Fruit fly (Drosophila melanogaster) whole organism, embryonic: ENCODE results near the gene yellow-f2.
A peak's percentile ranks its signal among the peaks of the same experiment; 100 is the strongest.

Experiments
- ATbp ChIP-seq: fragments of 200-800 bp; sonication (Bioruptor generic); optimal IDR thresholded peaks from 2 replicates; lab custom pipeline; 2017; ENCODE audit warnings: missing biosample characterization, mild to moderate bottlenecking, missing genetic modification characterization, missing genetic modification reagents
- B-H1 ChIP-seq: fragments of 200-800 bp; sonication (Bioruptor generic); IDR thresholded peaks from 3 replicates; pipeline ENCODE4 v1.3.6; 2022; ENCODE audit warnings: missing biosample characterization, missing genetic modification characterization
- CG10267 ChIP-seq: fragments of 200-800 bp; sonication (Bioruptor generic); optimal IDR thresholded peaks from 2 replicates; lab custom pipeline; 2018; ENCODE audit warnings: missing biosample characterization, mild to moderate bottlenecking, missing genetic modification characterization, moderate library complexity
- CG10654 ChIP-seq: fragments of 200-800 bp; sonication (Bioruptor generic); optimal IDR thresholded peaks from 2 replicates; lab custom pipeline; 2016; ENCODE audit warnings: missing biosample characterization, missing genetic modification characterization
- CG11085 ChIP-seq: fragments of 200-800 bp; sonication (Bioruptor generic); IDR thresholded peaks from 2 replicates; pipeline ENCODE4 v1.3.6; 2022; ENCODE audit warnings: missing biosample characterization, missing genetic modification characterization
- CG11398 ChIP-seq: fragments of 200-800 bp; sonication (Bioruptor generic); optimal IDR thresholded peaks from 2 replicates; lab custom pipeline; 2016; ENCODE audit warnings: missing biosample characterization, missing genetic modification characterization
- CG11723 ChIP-seq: fragments of 200-800 bp; sonication (Bioruptor generic); optimal IDR thresholded peaks from 2 replicates; lab custom pipeline; 2017; ENCODE audit warnings: missing biosample characterization, mild to moderate bottlenecking, missing genetic modification characterization
- CG16779 ChIP-seq: fragments of 200-800 bp; sonication (Bioruptor generic); IDR thresholded peaks from 2 replicates; pipeline ENCODE4 v1.3.6; 2022; ENCODE audit warnings: missing biosample characterization, missing genetic modification characterization
- CG1792 ChIP-seq: fragments of 200-800 bp; sonication (Bioruptor generic); optimal IDR thresholded peaks from 2 replicates; lab custom pipeline; 2016; ENCODE audit warnings: missing biosample characterization, missing genetic modification characterization
- CG2129 ChIP-seq: fragments of 200-800 bp; sonication (Bioruptor generic); IDR thresholded peaks from 2 replicates; pipeline ENCODE4 v1.3.6; 2022; ENCODE audit warnings: missing biosample characterization, missing genetic modification characterization; ENCODE audit not compliant: partially characterized antibody
- CG31365 ChIP-seq: fragments of 200-800 bp; sonication (Bioruptor generic); optimal IDR thresholded peaks from 2 replicates; lab custom pipeline; 2018; ENCODE audit warnings: missing biosample characterization, mild to moderate bottlenecking, missing genetic modification characterization
- CG4328 ChIP-seq: fragments of 200-800 bp; sonication (Bioruptor generic); optimal IDR thresholded peaks from 3 replicates; lab custom pipeline; 2017; ENCODE audit warnings: missing biosample characterization, missing genetic modification reagents, missing genetic modification characterization
- CG5953 ChIP-seq: fragments of 200-800 bp; sonication (Bioruptor generic); IDR thresholded peaks from 2 replicates; pipeline ENCODE4 v1.3.6; 2022; ENCODE audit warnings: missing biosample characterization, missing genetic modification characterization
- CG7372 ChIP-seq: fragments of 200-800 bp; sonication (Bioruptor generic); IDR thresholded peaks from 2 replicates; pipeline ENCODE4 v1.3.6; 2022; ENCODE audit warnings: missing biosample characterization, missing genetic modification characterization
- CG7786 ChIP-seq: fragments of 200-800 bp; sonication (Bioruptor generic); optimal IDR thresholded peaks from 2 replicates; lab custom pipeline; 2016; ENCODE audit warnings: missing biosample characterization, missing genetic modification characterization
- CG8944 ChIP-seq: fragments of 200-800 bp; sonication (Bioruptor generic); optimal IDR thresholded peaks from 3 replicates; lab custom pipeline; 2016; ENCODE audit warnings: missing biosample characterization, missing genetic modification characterization
- Ets97D ChIP-seq: fragments of 200-800 bp; sonication (Bioruptor generic); optimal IDR thresholded peaks from 3 replicates; lab custom pipeline; 2016; ENCODE audit warnings: missing biosample characterization, missing genetic modification characterization
- HLH54F ChIP-seq: fragments of 200-800 bp; sonication (Bioruptor generic); optimal IDR thresholded peaks from 3 replicates; lab custom pipeline; 2016; ENCODE audit warnings: missing biosample characterization, missing genetic modification characterization
- MBD-R2 ChIP-seq: fragments of 200-800 bp; sonication (Bioruptor generic); IDR thresholded peaks from 2 replicates; pipeline ENCODE4 v1.3.6; 2022; ENCODE audit warnings: missing biosample characterization, missing genetic modification characterization
- NC2α ChIP-seq: fragments of 200-800 bp; sonication (Bioruptor generic); optimal IDR thresholded peaks from 2 replicates; lab custom pipeline; 2016; ENCODE audit warnings: missing biosample characterization, missing genetic modification characterization
- NC2β ChIP-seq: fragments of 200-800 bp; sonication (Bioruptor generic); optimal IDR thresholded peaks from 2 replicates; lab custom pipeline; 2016; ENCODE audit warnings: missing biosample characterization, missing genetic modification characterization
- Pdp1 ChIP-seq, 2 experiments: fragments of 200-800 bp; sonication (Bioruptor generic); optimal IDR thresholded peaks; 3 replicates each; lab custom pipeline; 2016; ENCODE audit warnings: missing biosample characterization in 2 of 2, missing genetic modification characterization in 2 of 2, mild to moderate bottlenecking in 1 of 2, moderate library complexity in 1 of 2
- Stat92E ChIP-seq, 3 experiments: fragments of >200 bp in 2 of 3; fragments of 200-800 bp in 1 of 3; sonication (Bioruptor generic) in 1 of 3; optimal IDR thresholded peaks; 2 replicates each; lab custom pipeline; 2017 to 2019; ENCODE audit warnings: missing biosample characterization in 3 of 3, missing genetic modification characterization in 3 of 3, mild to moderate bottlenecking in 1 of 3, moderate library complexity in 1 of 3
- TFAM ChIP-seq: fragments of 200-800 bp; sonication (Bioruptor generic); optimal IDR thresholded peaks from 2 replicates; lab custom pipeline; 2017; ENCODE audit warnings: missing biosample characterization, missing genetic modification characterization, inconsistent platforms
- Trl ChIP-seq, 3 experiments: fragments of >200 bp in 2 of 3; fragments of 200-800 bp in 1 of 3; sonication (Bioruptor generic) in 1 of 3; optimal IDR thresholded peaks; 2 replicates in 1 of 3; 3 replicates in 2 of 3; lab custom pipeline; 2016 to 2017; ENCODE audit warnings: missing biosample characterization in 1 of 3, missing genetic modification characterization in 1 of 3
- Vsx1 ChIP-seq: fragments of 200-800 bp; sonication (Bioruptor generic); optimal IDR thresholded peaks from 2 replicates; lab custom pipeline; 2017; ENCODE audit warnings: missing biosample characterization, mild to moderate bottlenecking, missing genetic modification characterization, missing genetic modification reagents
- abd-A ChIP-seq: fragments of 200-800 bp; sonication (Bioruptor generic); optimal IDR thresholded peaks from 3 replicates; lab custom pipeline; 2019; ENCODE audit warnings: missing biosample characterization, mild to moderate bottlenecking, missing genetic modification characterization, moderate library complexity
- cad ChIP-seq: fragments of >200 bp; optimal IDR thresholded peaks from 2 replicates; lab custom pipeline; 2017; ENCODE audit warnings: missing biosample characterization, missing genetic modification characterization
- chif ChIP-seq, 2 experiments: fragments of 200-800 bp; sonication (Bioruptor generic); optimal IDR thresholded peaks; 3 replicates each; lab custom pipeline; 2016; ENCODE audit warnings: missing biosample characterization in 2 of 2, missing genetic modification characterization in 2 of 2
- esg ChIP-seq: fragments of 200-800 bp; sonication (Bioruptor generic); conservative IDR thresholded peaks from 2 replicates; pipeline ENCODE4 v1.3.6; 2022; ENCODE audit warnings: missing biosample characterization, missing genetic modification characterization
- fu2 ChIP-seq: fragments of 200-800 bp; sonication (Bioruptor generic); optimal IDR thresholded peaks from 2 replicates; lab custom pipeline; 2016; ENCODE audit warnings: missing biosample characterization, missing genetic modification characterization
- gsb ChIP-seq: fragments of 200-800 bp; sonication (Bioruptor generic); IDR thresholded peaks from 2 replicates; pipeline ENCODE4 v1.3.6; 2022; ENCODE audit warnings: missing biosample characterization, missing genetic modification characterization
- gsb-n ChIP-seq: fragments of 200-800 bp; sonication (Bioruptor generic); optimal IDR thresholded peaks from 3 replicates; lab custom pipeline; 2018; ENCODE audit warnings: missing biosample characterization, mild to moderate bottlenecking, missing genetic modification characterization
- hkb ChIP-seq, 2 experiments: fragments of 200-800 bp in 1 of 2; fragments of >200 bp in 1 of 2; sonication (Bioruptor generic) in 1 of 2; IDR thresholded peaks in 1 of 2; optimal IDR thresholded peaks in 1 of 2; 2 replicates each; pipeline versions ENCODE4 v1.3.6 to Lab custom; 2017 to 2022; ENCODE audit warnings: missing biosample characterization in 1 of 2, missing genetic modification characterization in 1 of 2
- inv ChIP-seq: fragments of 200-800 bp; sonication (Bioruptor generic); IDR thresholded peaks from 2 replicates; pipeline ENCODE4 v1.3.6; 2022; ENCODE audit warnings: missing biosample characterization, missing genetic modification characterization; ENCODE audit not compliant: partially characterized antibody
- jumu ChIP-seq: fragments of 200-800 bp; sonication (Bioruptor generic); optimal IDR thresholded peaks from 3 replicates; lab custom pipeline; 2016; ENCODE audit warnings: missing biosample characterization, missing genetic modification characterization
- mld ChIP-seq: fragments of 200-800 bp; sonication (Bioruptor generic); IDR thresholded peaks from 3 replicates; pipeline ENCODE4 v1.3.6; 2022; ENCODE audit warnings: missing biosample characterization, missing genetic modification characterization; ENCODE audit not compliant: partially characterized antibody
- nerfin-1 ChIP-seq: fragments of 200-800 bp; sonication (Bioruptor generic); optimal IDR thresholded peaks from 3 replicates; lab custom pipeline; 2019; ENCODE audit warnings: missing biosample characterization, mild to moderate bottlenecking, missing genetic modification characterization, moderate library complexity
- nmo ChIP-seq: fragments of 200-800 bp; sonication (Bioruptor generic); optimal IDR thresholded peaks from 2 replicates; lab custom pipeline; 2018; ENCODE audit warnings: missing biosample characterization, mild to moderate bottlenecking, missing genetic modification characterization, moderate library complexity
- peb ChIP-seq: fragments of 200-800 bp; sonication (Bioruptor generic); IDR thresholded peaks from 2 replicates; pipeline ENCODE4 v1.3.6; 2022; ENCODE audit warnings: missing biosample characterization, missing genetic modification characterization
- schlank ChIP-seq: fragments of 200-800 bp; sonication (Bioruptor generic); optimal IDR thresholded peaks from 2 replicates; lab custom pipeline; 2018; ENCODE audit warnings: missing biosample characterization, mild to moderate bottlenecking, missing genetic modification characterization
- slp2 ChIP-seq: fragments of 200-800 bp; sonication (Bioruptor generic); optimal IDR thresholded peaks from 2 replicates; lab custom pipeline; 2016; ENCODE audit warnings: missing biosample characterization, missing genetic modification characterization
- sqz ChIP-seq: fragments of 200-800 bp; sonication (Bioruptor generic); optimal IDR thresholded peaks from 3 replicates; lab custom pipeline; 2018; ENCODE audit warnings: missing biosample characterization, mild to moderate bottlenecking, missing genetic modification characterization
- ssp ChIP-seq: fragments of 200-800 bp; sonication (Bioruptor generic); IDR thresholded peaks from 2 replicates; pipeline ENCODE4 v1.3.6; 2022; ENCODE audit warnings: missing biosample characterization, missing genetic modification characterization
- sug ChIP-seq: fragments of 200-800 bp; optimal IDR thresholded peaks from 2 replicates; lab custom pipeline; 2019; ENCODE audit warnings: missing biosample characterization, mild to moderate bottlenecking, missing genetic modification characterization, moderate library complexity
- toy ChIP-seq: fragments of 200-800 bp; sonication (Bioruptor generic); IDR thresholded peaks from 2 replicates; pipeline ENCODE4 v1.3.6; 2022; ENCODE audit warnings: missing biosample characterization, missing genetic modification characterization
- vvl ChIP-seq: fragments of 200-800 bp; sonication (Bioruptor generic); IDR thresholded peaks from 2 replicates; pipeline ENCODE4 v1.3.6; 2022; ENCODE audit warnings: missing biosample characterization, missing genetic modification characterization
- wek ChIP-seq: fragments of 200-800 bp; sonication (Bioruptor generic); optimal IDR thresholded peaks from 3 replicates; lab custom pipeline; 2018; ENCODE audit warnings: missing biosample characterization, mild to moderate bottlenecking, missing genetic modification characterization, moderate library complexity

yellow-f2 gene

dm6 chr3R:12982167-12982981, 12.6 kb downstream of the yellow-f2 start (continued):
- TF ChIP-seq sqz (peak; percentile 3), Vsx1 (peak; percentile 64), B-H1 (GFP tag; lab: Robert Waterston, UW) (no peak), NC2α (GFP tag; lab: Kevin White, UChicago) (no peak), CG10654 (peak; percentile 10), CG7372 (GFP tag; lab: Robert Waterston, UW) (0 out of 2 replicates have a peak, but pooled peaks have one; percentile 33), CG11723 (GFP tag; lab: Kevin White, UChicago) (peak; percentile 52), Stat92E (GFP tag; optimal IDR thresholded peaks at IDR 0.05; lab: Kevin White, UChicago) (no peak), cad (GFP tag; lab: Kevin White, UChicago) (no peak), jumu (GFP tag; lab: Kevin White, UChicago) (no peak), CG2129 (no peak), peb (no peak), esg (GFP tag; lab: Robert Waterston, UW) (peak; percentile 75), CG8944 (GFP tag; lab: Kevin White, UChicago) (no peak), CG11085 (GFP tag; lab: Robert Waterston, UW) (no peak), inv (no peak), MBD-R2 (GFP tag; lab: Robert Waterston, UW) (0 out of 2 replicates have a peak, but pooled peaks have one; percentile 24), HLH54F (GFP tag; lab: Kevin White, UChicago) (no peak), CG11398 (no peak), CG1792 (GFP tag; lab: Kevin White, UChicago) (no peak), fu2 (GFP tag; lab: Kevin White, UChicago) (no peak), chif (GFP tag; optimal IDR thresholded peaks at IDR 0.05; lab: Kevin White, UChicago) (no peak), toy (GFP tag; lab: Robert Waterston, UW) (no peak), CG10267 (tag; lab: Kevin White, UChicago) (peak; percentile 49), CG31365 (tag; lab: Kevin White, UChicago) (no peak), NC2β (GFP tag; lab: Kevin White, UChicago) (peak; percentile 1), ATbp (GFP tag; lab: Kevin White, UChicago) (peak; percentile 46), CG5953 (GFP tag; lab: Robert Waterston, UW) (no peak), gsb (GFP tag; lab: Robert Waterston, UW) (peak; percentile 61), slp2 (GFP tag; lab: Kevin White, UChicago) (no peak), hkb (optimal IDR thresholded peaks at IDR 0.05; lab: Kevin White, UChicago) (no peak), hkb (GFP tag; IDR thresholded peaks at IDR 0.05; lab: Robert Waterston, UW) (peak; percentile 82; the same call in 1 of the 2 replicates), abd-A (tag; lab: Kevin White, UChicago) (no peak), TFAM (no peak), sug (tag; lab: Kevin White, UChicago) (peak; percentile 81), nerfin-1 (tag; lab: Kevin White, UChicago) (peak; percentile 52), CG7786 (no peak), CG16779 (no peak), mld (GFP tag; lab: Robert Waterston, UW) (no peak), vvl (GFP tag; lab: Robert Waterston, UW) (peak; percentile 37), Pdp1 (GFP tag; optimal IDR thresholded peaks at IDR 0.05; lab: Kevin White, UChicago) (peak in 1 of 2 experiments; percentile 4), gsb-n (tag; lab: Kevin White, UChicago) (no peak), ssp (peak; percentile 14; the same call in 1 of the 2 replicates), wek (peak; percentile 19), Ets97D (GFP tag; lab: Kevin White, UChicago) (no peak), schlank (tag; lab: Kevin White, UChicago) (peak; percentile 37), nmo (GFP tag; lab: Kevin White, UChicago) (peak; percentile 34), CG4328 (GFP tag; lab: Kevin White, UChicago) (peak; percentile 58), Trl (optimal IDR thresholded peaks at IDR 0.05; lab: Kevin White, UChicago) (no peak), Trl (GFP tag; optimal IDR thresholded peaks at IDR 0.05; lab: Kevin White, UChicago) (no peak)
